Fruit fly (Drosophila melanogaster): ENCODE results near the gene CG12237.

CG12237 gene

DNA sequence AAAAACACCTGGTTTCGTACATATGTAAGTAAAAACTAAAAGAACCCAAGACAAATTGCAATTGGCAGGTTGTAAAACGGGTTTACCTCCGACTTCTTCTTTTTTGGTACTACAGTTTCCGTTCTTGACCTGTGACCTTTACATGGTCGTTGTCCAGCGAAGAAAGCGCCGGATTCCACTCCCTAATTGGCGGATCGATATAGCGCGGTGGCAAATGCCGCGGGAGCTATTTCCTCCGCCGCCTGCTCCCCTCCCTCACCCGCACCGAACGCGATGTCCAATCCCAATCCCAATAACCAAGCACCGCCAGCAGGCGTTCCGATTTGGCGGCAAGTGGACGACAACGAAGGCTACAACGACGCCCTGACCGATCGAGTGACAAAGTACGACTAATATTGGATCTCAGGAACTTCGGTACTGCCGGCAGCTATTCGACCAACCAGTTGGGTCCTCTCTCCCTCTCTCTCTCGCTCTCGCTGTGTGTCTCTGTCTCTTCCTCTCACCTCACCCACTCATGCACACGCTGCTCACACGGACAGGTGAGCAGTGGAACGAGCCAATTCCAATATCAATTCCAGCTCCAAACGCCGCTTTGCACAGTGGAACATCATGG, 20.0 kb upstream of the CG12237 start (continued):
- peak; percentile 29 for TF ChIP-seq nom (GFP tag; optimal IDR thresholded peaks at IDR 0.05)
- no peak for TF ChIP-seq chn (GFP tag; optimal IDR thresholded peaks at IDR 0.05)
- no peak for TF ChIP-seq CG2120 (GFP tag; optimal IDR thresholded peaks at IDR 0.05)
- TF ChIP-seq pros (GFP tag; optimal IDR thresholded peaks at IDR 0.05) = no peak
- TF ChIP-seq CG43689 (GFP tag; IDR thresholded peaks at IDR 0.05) = no peak
- no peak for TF ChIP-seq CG16813 (GFP tag; IDR thresholded peaks at IDR 0.05; ENCODE audit: partially characterized antibody)
- TF ChIP-seq Ravus (GFP tag; IDR thresholded peaks at IDR 0.05) = no peak
- TF ChIP-seq CG31388 (GFP tag; optimal IDR thresholded peaks at IDR 0.05) = no peak
- TF ChIP-seq Ets65A (GFP tag) = no peak
- TF ChIP-seq Med (GFP tag) = peak; percentile 43
- peak; percentile 40; the same call in 1 of the 2 replicates for TF ChIP-seq unc-4 (GFP tag; IDR thresholded peaks at IDR 0.05; ENCODE audit: partially characterized antibody)
- TF ChIP-seq CG10267 (tag; optimal IDR thresholded peaks at IDR 0.05) = no peak
- TF ChIP-seq CG15601 (tag; optimal IDR thresholded peaks at IDR 0.05) = no peak
- TF ChIP-seq crol (GFP tag; IDR thresholded peaks at IDR 0.05) = peak; percentile 81
- no peak for TF ChIP-seq CG3847 (GFP tag; IDR thresholded peaks at IDR 0.05)
- peak; percentile 3 for TF ChIP-seq HmgZ (tag; optimal IDR thresholded peaks at IDR 0.05)
- TF ChIP-seq CG7963 (GFP tag; IDR thresholded peaks at IDR 0.05; ENCODE audit: partially characterized antibody) = no peak
- TF ChIP-seq ase (GFP tag; IDR thresholded peaks at IDR 0.05) = no peak
- TF ChIP-seq Bteb2 (GFP tag; optimal IDR thresholded peaks at IDR 0.05) = no peak
- no peak for TF ChIP-seq BEAF-32 (GFP tag; optimal IDR thresholded peaks at IDR 0.05)
- no peak for TF ChIP-seq Dfd (GFP tag; optimal IDR thresholded peaks at IDR 0.05)
- TF ChIP-seq Deaf1 (tag; optimal IDR thresholded peaks at IDR 0.05) = peak; percentile 74
- TF ChIP-seq CG15514 (GFP tag; optimal IDR thresholded peaks at IDR 0.05) = no peak
- no peak for TF ChIP-seq CG30431 (GFP tag; optimal IDR thresholded peaks at IDR 0.05)
- no peak for TF ChIP-seq Hr39 (optimal IDR thresholded peaks at IDR 0.05)
- TF ChIP-seq Atf3 (GFP tag; optimal IDR thresholded peaks at IDR 0.05) = no peak
- no peak for TF ChIP-seq Oli (tag; optimal IDR thresholded peaks at IDR 0.05)
- TF ChIP-seq CG10209 (GFP tag; optimal IDR thresholded peaks at IDR 0.05) = no peak
- TF ChIP-seq CG17802 (tag; optimal IDR thresholded peaks at IDR 0.05) = no peak
- TF ChIP-seq CG11247 (GFP tag; IDR thresholded peaks at IDR 0.05) = no peak
- TF ChIP-seq Ets97D (GFP tag; optimal IDR thresholded peaks at IDR 0.05) = no peak
- TF ChIP-seq trh (GFP tag; optimal IDR thresholded peaks at IDR 0.05) = no peak
- TF ChIP-seq sens-2 (GFP tag; IDR thresholded peaks at IDR 0.05) = no peak
- TF ChIP-seq Taf1 (GFP tag; IDR thresholded peaks at IDR 0.05) = no peak
- no peak for TF ChIP-seq CG1603 (tag; optimal IDR thresholded peaks at IDR 0.05)
- TF ChIP-seq CG17912 (GFP tag; optimal IDR thresholded peaks at IDR 0.05) = no peak
- TF ChIP-seq Fer1 (GFP tag; optimal IDR thresholded peaks at IDR 0.05) = no peak
- TF ChIP-seq kah (GFP tag; optimal IDR thresholded peaks at IDR 0.05) = no peak
- no peak for TF ChIP-seq Sox102F (GFP tag; optimal IDR thresholded peaks at IDR 0.05)
- no peak for TF ChIP-seq gt (GFP tag; IDR thresholded peaks at IDR 0.05)
- 0 out of 2 replicates have a peak, but pooled peaks have one; percentile 11 for TF ChIP-seq CG10366 (GFP tag; IDR thresholded peaks at IDR 0.05)
- peak in 1 of 2 experiments; percentile 97 for TF ChIP-seq Hr78 (GFP tag; optimal IDR thresholded peaks at IDR 0.05)
- TF ChIP-seq CG10147 (GFP tag; optimal IDR thresholded peaks at IDR 0.05) = no peak
- peak; percentile 48; the same call in 1 of the 3 replicates for TF ChIP-seq CG6175 (GFP tag; IDR thresholded peaks at IDR 0.05)
- no peak for TF ChIP-seq wor (GFP tag; IDR thresholded peaks at IDR 0.05)
- TF ChIP-seq wek (GFP tag; optimal IDR thresholded peaks at IDR 0.05) = no peak
- no peak for TF ChIP-seq jigr1 (GFP tag; IDR thresholded peaks at IDR 0.05)
- TF ChIP-seq Doc3 (GFP tag; IDR thresholded peaks at IDR 0.05; ENCODE audit: partially characterized antibody) = no peak
- no peak for TF ChIP-seq row (GFP tag; IDR thresholded peaks at IDR 0.05)
- TF ChIP-seq crc (GFP tag; optimal IDR thresholded peaks at IDR 0.05) = no peak
- no peak for TF ChIP-seq CG14441 (GFP tag; IDR thresholded peaks at IDR 0.05)

Data from whole organism, embryonic.